Worm (Caenorhabditis elegans) whole organism, L1 larva: ENCODE measurements around the gene set-3.

ENCODE experiments used
- C04F5.9 ChIP-seq: sonication (generic microtip); optimal IDR thresholded peaks from 2 replicates; lab custom pipeline; 2016; ENCODE audit warnings: missing genetic modification characterization, missing compliant biosample characterization
- C16A3.4 ChIP-seq: fragments of 150-350 bp; optimal IDR thresholded peaks from 2 replicates; lab custom pipeline; 2014; ENCODE audit warnings: missing biosample characterization, missing genetic modification characterization
- ceh-82 ChIP-seq, 3 experiments: fragments of 150-350 bp in 1 of 3; sonication (generic microtip) in 2 of 3; optimal IDR thresholded peaks; 2 replicates each; lab custom pipeline; 2014 to 2017; ENCODE audit warnings: missing biosample characterization in 3 of 3, missing genetic modification characterization in 3 of 3
- efl-1 ChIP-seq, 4 experiments: fragments of 150-350 bp; optimal IDR thresholded peaks in 3 of 4; peaks in 1 of 4; 1 replicate in 1 of 4; 2 replicates in 3 of 4; lab custom pipeline; 2014; ENCODE audit warnings: missing biosample characterization in 2 of 4, missing genetic modification characterization in 2 of 4, missing genetic modification reagents in 2 of 4
- elt-2 ChIP-seq: sonication (generic microtip); optimal IDR thresholded peaks from 2 replicates; lab custom pipeline; 2016; ENCODE audit warnings: missing genetic modification characterization, mild to moderate bottlenecking, inconsistent platforms, missing compliant biosample characterization, missing genetic modification reagents
- fos-1 ChIP-seq: fragments of 150-350 bp; optimal IDR thresholded peaks from 2 replicates; lab custom pipeline; 2014; ENCODE audit warnings: missing biosample characterization, missing genetic modification characterization
- jun-1 ChIP-seq: fragments of 150-350 bp; optimal IDR thresholded peaks from 2 replicates; lab custom pipeline; 2014; ENCODE audit warnings: missing biosample characterization, missing genetic modification reagents, missing genetic modification characterization
- lin-15B ChIP-seq: fragments of 150-350 bp; sonication (generic microtip); optimal IDR thresholded peaks from 3 replicates; lab custom pipeline; 2014; ENCODE audit warnings: missing biosample characterization, missing genetic modification characterization
- lsy-2 ChIP-seq, 2 experiments: fragments of 150-350 bp; optimal IDR thresholded peaks; 2 replicates each; lab custom pipeline; 2014; ENCODE audit warnings: missing biosample characterization in 2 of 2, missing genetic modification characterization in 2 of 2
- mep-1 ChIP-seq: fragments of 150-350 bp; optimal IDR thresholded peaks from 2 replicates; lab custom pipeline; 2014; ENCODE audit warnings: missing biosample characterization, missing genetic modification characterization
- unc-130 ChIP-seq: fragments of 150-350 bp; optimal IDR thresholded peaks from 2 replicates; lab custom pipeline; 2017; ENCODE audit warnings: missing biosample characterization, missing genetic modification characterization, inconsistent platforms
- ztf-4 ChIP-seq: fragments of 150-350 bp; optimal IDR thresholded peaks from 2 replicates; lab custom pipeline; 2014; ENCODE audit warnings: missing biosample characterization, missing genetic modification characterization

DNA sequence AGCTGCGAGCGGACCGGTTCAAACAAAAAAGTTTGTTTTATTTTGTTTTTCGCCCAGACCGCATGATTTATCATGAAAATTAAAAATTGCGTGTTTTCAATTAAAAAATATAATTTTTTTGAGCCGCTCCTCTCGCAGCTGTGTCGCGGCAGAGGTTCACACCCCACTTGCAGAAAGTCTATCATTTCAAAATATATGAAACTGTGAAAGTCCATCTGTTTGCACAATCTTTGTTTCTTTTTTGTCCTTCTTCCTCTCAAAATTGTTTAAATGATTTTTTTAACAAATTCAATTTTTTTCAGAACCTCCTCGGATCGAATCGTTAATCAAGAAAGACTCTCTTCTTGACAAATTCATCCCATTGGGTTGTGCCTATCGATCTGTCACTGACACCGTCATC lies 5.2 kb upstream of the set-3 start, which contains the start of gene tlk-1:
- no peak for TF ChIP-seq mep-1 (tag; lab: Kevin White, UChicago)
- TF ChIP-seq efl-1 (optimal IDR thresholded peaks at IDR 0.05; lab: Kevin White, UChicago) = no peak
- no peak for TF ChIP-seq efl-1 (GFP tag; optimal IDR thresholded peaks at IDR 0.05 in 1 of 2; lab: Kevin White, UChicago)
- no peak for TF ChIP-seq C04F5.9 (tag; lab: Kevin White, UChicago)
- no peak for TF ChIP-seq unc-130 (tag; lab: Kevin White, UChicago)
- TF ChIP-seq lsy-2 (tag; optimal IDR thresholded peaks at IDR 0.05; lab: Kevin White, UChicago) = no peak
- no peak for TF ChIP-seq lin-15B (tag; lab: Kevin White, UChicago)
- TF ChIP-seq fos-1 (tag; lab: Kevin White, UChicago) = no peak
- no peak for TF ChIP-seq elt-2
- no peak for TF ChIP-seq ztf-4 (tag; lab: Kevin White, UChicago)
- no peak for TF ChIP-seq C16A3.4 (tag; lab: Kevin White, UChicago)
- no peak for TF ChIP-seq ceh-82 (tag; optimal IDR thresholded peaks at IDR 0.05; lab: Kevin White, UChicago)
- TF ChIP-seq jun-1 (tag; lab: Kevin White, UChicago) = no peak
